Fruit fly (Drosophila melanogaster) whole organism, prepupa: Measurements from ENCODE around the gene to.

Source experiments
- CG16779 ChIP-seq: fragments of 200-800 bp; sonication (Bioruptor generic); optimal IDR thresholded peaks from 3 replicates; lab custom pipeline; 2017; ENCODE audit warnings: missing biosample characterization, mild to moderate bottlenecking, missing genetic modification characterization
- CG31627 ChIP-seq: fragments of 200-800 bp; sonication (Bioruptor generic); optimal IDR thresholded peaks from 3 replicates; lab custom pipeline; 2016; ENCODE audit warnings: missing biosample characterization, missing genetic modification characterization
- CG32006 ChIP-seq: fragments of 200-800 bp; sonication (Bioruptor generic); optimal IDR thresholded peaks from 3 replicates; lab custom pipeline; 2017; ENCODE audit warnings: missing biosample characterization, mild to moderate bottlenecking, missing genetic modification characterization
- CG4318 ChIP-seq: fragments of 200-800 bp; sonication (Bioruptor generic); optimal IDR thresholded peaks from 3 replicates; lab custom pipeline; 2017; ENCODE audit warnings: missing biosample characterization, mild to moderate bottlenecking, missing genetic modification characterization
- CG8119 ChIP-seq: fragments of 200-800 bp; sonication (Bioruptor generic); IDR thresholded peaks from 3 replicates; pipeline ENCODE4 v1.3.6; 2022; ENCODE audit warnings: missing biosample characterization, missing genetic modification characterization
- Gug ChIP-seq: fragments of 200-800 bp; sonication (Bioruptor generic); IDR thresholded peaks from 2 replicates; pipeline ENCODE4 v1.3.6; 2022; ENCODE audit warnings: missing biosample characterization, missing genetic modification characterization
- Lpt ChIP-seq: fragments of 200-800 bp; sonication (Bioruptor generic); optimal IDR thresholded peaks from 3 replicates; lab custom pipeline; 2016; ENCODE audit warnings: missing biosample characterization, missing genetic modification characterization
- OdsH ChIP-seq: fragments of 200-800 bp; sonication (Bioruptor generic); optimal IDR thresholded peaks from 3 replicates; lab custom pipeline; 2016; ENCODE audit warnings: missing biosample characterization, missing genetic modification characterization
- Sox102F ChIP-seq: fragments of 200-800 bp; sonication (Bioruptor generic); optimal IDR thresholded peaks from 2 replicates; lab custom pipeline; 2016; ENCODE audit warnings: missing biosample characterization, mild to moderate bottlenecking, missing genetic modification characterization
- acj6 ChIP-seq: fragments of 200-800 bp; sonication (Bioruptor generic); optimal IDR thresholded peaks from 3 replicates; lab custom pipeline; 2016; ENCODE audit warnings: missing biosample characterization, missing genetic modification characterization
- dac ChIP-seq: fragments of 200-800 bp; sonication (Bioruptor generic); optimal IDR thresholded peaks from 2 replicates; lab custom pipeline; 2017; ENCODE audit warnings: missing biosample characterization, mild to moderate bottlenecking, missing genetic modification characterization
- pdm3 ChIP-seq: fragments of 200-800 bp; sonication (Bioruptor generic); optimal IDR thresholded peaks from 3 replicates; lab custom pipeline; 2016; ENCODE audit warnings: missing biosample characterization, missing genetic modification characterization
- salr ChIP-seq, 2 experiments: fragments of 200-800 bp; sonication (Bioruptor generic); optimal IDR thresholded peaks; 3 replicates each; lab custom pipeline; 2016 to 2018; ENCODE audit warnings: missing biosample characterization in 2 of 2, missing genetic modification characterization in 2 of 2, mild to moderate bottlenecking in 1 of 2
- ss ChIP-seq, 2 experiments: fragments of 200-800 bp; sonication (Bioruptor generic); optimal IDR thresholded peaks; 2 replicates in 1 of 2; 3 replicates in 1 of 2; lab custom pipeline; 2017 to 2018; ENCODE audit warnings: mild to moderate bottlenecking in 2 of 2, missing biosample characterization in 2 of 2, missing genetic modification characterization in 2 of 2, moderate library complexity in 1 of 2

DNA sequence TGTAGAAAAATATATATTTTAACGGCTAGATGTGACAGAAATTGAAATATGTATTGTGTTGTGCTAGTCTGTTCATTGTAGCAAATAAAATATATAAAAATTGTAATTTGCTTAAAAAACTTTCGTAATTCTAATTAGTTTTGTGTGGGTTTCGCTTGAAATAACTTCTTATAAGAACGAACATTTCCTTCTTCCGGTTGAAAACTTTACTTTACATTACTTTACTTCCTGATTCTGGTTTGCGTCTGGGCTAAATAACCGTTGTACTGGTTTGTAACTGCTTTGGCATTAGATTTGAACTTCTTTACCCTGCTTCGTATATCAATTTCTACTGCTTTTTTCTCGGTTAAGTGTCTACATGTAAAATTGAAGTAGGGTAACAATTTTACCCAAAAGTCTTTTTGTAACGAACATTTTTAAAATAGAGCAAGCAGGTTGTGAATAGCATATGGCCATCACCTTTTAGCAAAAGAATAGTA is 46.2 kb upstream of the to start, which contains the start of gene lobo:
- no peak for TF ChIP-seq Lpt (GFP tag; lab: Kevin White, UChicago)
- TF ChIP-seq pdm3 (GFP tag; lab: Kevin White, UChicago) = peak; percentile 20
- peak; percentile 22 for TF ChIP-seq OdsH
- TF ChIP-seq CG16779 = no peak
- TF ChIP-seq Gug (GFP tag; lab: Robert Waterston, UW) = no peak
- TF ChIP-seq CG32006 (GFP tag; lab: Kevin White, UChicago) = no peak
- TF ChIP-seq CG31627 (GFP tag; lab: Kevin White, UChicago) = peak; percentile 15
- no peak for TF ChIP-seq acj6 (GFP tag; lab: Kevin White, UChicago)
- no peak for TF ChIP-seq dac (GFP tag; lab: Kevin White, UChicago)
- no peak for TF ChIP-seq ss (GFP tag; optimal IDR thresholded peaks at IDR 0.05; lab: Kevin White, UChicago)
- no peak for TF ChIP-seq CG8119 (GFP tag; lab: Robert Waterston, UW)
- no peak for TF ChIP-seq salr (GFP tag; optimal IDR thresholded peaks at IDR 0.05; lab: Kevin White, UChicago)
- no peak for TF ChIP-seq Sox102F (GFP tag; lab: Kevin White, UChicago)
- no peak for TF ChIP-seq CG4318 (GFP tag; lab: Kevin White, UChicago)
